Worm (Caenorhabditis elegans) whole organism, young adult: ENCODE measurements around the gene Y22D7AL.4.

Source experiments
- T26A5.8 ChIP-seq: sonication (generic microtip); optimal IDR thresholded peaks from 2 replicates; lab custom pipeline; 2016; ENCODE audit warnings: missing genetic modification characterization, missing compliant biosample characterization
- ets-4 ChIP-seq: fragments of 200-800 bp; sonication (Bioruptor generic); optimal IDR thresholded peaks from 2 replicates; lab custom pipeline; 2018; ENCODE audit warnings: mild to moderate bottlenecking, missing genetic modification characterization, missing compliant biosample characterization
- lir-1 ChIP-seq: fragments of 200-800 bp; sonication (Bioruptor generic); conservative IDR thresholded peaks from 2 replicates; pipeline ENCODE4 v1.3.6; 2022; ENCODE audit warnings: missing genetic modification reagents, missing genetic modification characterization, missing compliant biosample characterization
- madf-10 ChIP-seq: sonication (generic microtip); optimal IDR thresholded peaks from 2 replicates; lab custom pipeline; 2016; ENCODE audit warnings: mild to moderate bottlenecking, missing genetic modification characterization, missing compliant biosample characterization
- mxl-1 ChIP-seq: sonication (generic microtip); optimal IDR thresholded peaks from 2 replicates; lab custom pipeline; 2016; ENCODE audit warnings: missing genetic modification characterization, missing compliant biosample characterization
- sea-2 ChIP-seq: fragments of 200-800 bp; sonication (Bioruptor generic); IDR thresholded peaks from 2 replicates; pipeline ENCODE4 v1.3.6; 2022; ENCODE audit warnings: missing genetic modification characterization, missing compliant biosample characterization
- snpc-4 ChIP-seq, 5 experiments: fragments of 150-350 bp in 1 of 5; sonication (generic microtip) in 4 of 5; optimal IDR thresholded peaks; 2 replicates each; lab custom pipeline; 2014 to 2018; ENCODE audit warnings: missing genetic modification characterization in 5 of 5, missing biosample characterization in 3 of 5, antibody characterized with exemption in 2 of 5, mild to moderate bottlenecking in 2 of 5, missing compliant biosample characterization in 2 of 5, missing genotype in 2 of 5, moderate library complexity in 2 of 5, missing genetic modification reagents in 1 of 5
- unc-62 ChIP-seq: fragments of 150-350 bp; optimal IDR thresholded peaks from 2 replicates; lab custom pipeline; 2014; ENCODE audit warnings: missing biosample characterization, missing genetic modification reagents, missing genetic modification characterization
- ztf-22 ChIP-seq: fragments of 200-800 bp; sonication (Bioruptor generic); optimal IDR thresholded peaks from 2 replicates; lab custom pipeline; 2018; ENCODE audit warnings: mild to moderate bottlenecking, missing genetic modification characterization, moderate library complexity, missing compliant biosample characterization
- ztf-3 ChIP-seq: fragments of 200-800 bp; sonication (Bioruptor generic); optimal IDR thresholded peaks from 2 replicates; lab custom pipeline; 2018; ENCODE audit warnings: mild to moderate bottlenecking, missing genetic modification characterization, missing compliant biosample characterization

- TF ChIP-seq ztf-22 (GFP tag; lab: Kevin White, UChicago) = no peak
- TF ChIP-seq ztf-3 (GFP tag; lab: Kevin White, UChicago) = no peak
- no peak for TF ChIP-seq sea-2 (GFP tag; lab: Robert Waterston, UW)
- no peak for TF ChIP-seq ets-4
- TF ChIP-seq madf-10 = no peak
- no peak for TF ChIP-seq lir-1
- TF ChIP-seq mxl-1 (tag; lab: Kevin White, UChicago) = no peak
- TF ChIP-seq unc-62 (GFP tag; lab: Kevin White, UChicago) = no peak
- no peak for TF ChIP-seq T26A5.8
- TF ChIP-seq snpc-4 (GFP tag; optimal IDR thresholded peaks at IDR 0.05; lab: Kevin White, UChicago) = no peak
- TF ChIP-seq snpc-4 (tag; optimal IDR thresholded peaks at IDR 0.05; lab: Kevin White, UChicago) = no peak
Measured at ce11 chrIII:1678671-1679070, 52.2 kb downstream of the Y22D7AL.4 start.
